Worm (Caenorhabditis elegans): Measurements from ENCODE around the gene sre-21.

ce11 chrV:17812127-17812526 is 39.1 kb upstream of the sre-21 start:
- TF ChIP-seq ama-1 (optimal IDR thresholded peaks at IDR 0.05) (no peak), zag-1 (tag; optimal IDR thresholded peaks at IDR 0.05) (no peak), snpc-4 (tag; optimal IDR thresholded peaks at IDR 0.05) (no peak), ztf-11 (tag; optimal IDR thresholded peaks at IDR 0.05) (no peak), egl-27 (tag; optimal IDR thresholded peaks at IDR 0.05) (no peak), nhr-6 (tag; optimal IDR thresholded peaks at IDR 0.05) (no peak), unc-39 (tag; optimal IDR thresholded peaks at IDR 0.05) (no peak), skn-1 (tag; optimal IDR thresholded peaks at IDR 0.05) (no peak)

All from whole organism, L2 larva.